Worm (Caenorhabditis elegans): Measurements from ENCODE around the gene F31E8.5.
A peak's percentile ranks its signal among the peaks of the same experiment; 100 is the strongest.

The F31E8.5 gene

ce11 chrII:6842651-6843118, 35.6 kb upstream of the F31E8.5 start:
- TF ChIP-seq med-1 (GFP tag; optimal IDR thresholded peaks at IDR 0.05; ENCODE audit: insufficient read depth) (no peak), tab-1 (GFP tag; IDR thresholded peaks at IDR 0.05) (no peak), T22C8.4 (GFP tag; IDR thresholded peaks at IDR 0.05) (no peak)

ce11 chrII:6842009-6842408, 34.9 kb upstream of the F31E8.5 start:
- no peak for TF ChIP-seq med-1 (GFP tag; optimal IDR thresholded peaks at IDR 0.05; ENCODE audit: insufficient read depth)

ce11 chrII:6841102-6841501, 34.0 kb upstream of the F31E8.5 start:
- TF ChIP-seq cog-1 (tag; optimal IDR thresholded peaks at IDR 0.05) (peak; percentile 15), T22C8.4 (GFP tag; IDR thresholded peaks at IDR 0.05) (no peak)

ce11 chrII:6840663-6841062, 33.6 kb upstream of the F31E8.5 start:
- TF ChIP-seq tab-1 (GFP tag; IDR thresholded peaks at IDR 0.05) (no peak), ref-1 (GFP tag; conservative IDR thresholded peaks at IDR 0.05) (no peak), ztf-29 (GFP tag; IDR thresholded peaks at IDR 0.05) (no peak), klf-2 (GFP tag; conservative IDR thresholded peaks at IDR 0.05) (no peak), cog-1 (tag; optimal IDR thresholded peaks at IDR 0.05) (no peak), med-1 (GFP tag; optimal IDR thresholded peaks at IDR 0.05; ENCODE audit: insufficient read depth) (no peak)

- TF ChIP-seq ztf-23 (GFP tag; IDR thresholded peaks at IDR 0.05) (no peak), med-1 (GFP tag; optimal IDR thresholded peaks at IDR 0.05; ENCODE audit: insufficient read depth) (no peak), ref-1 (GFP tag; conservative IDR thresholded peaks at IDR 0.05) (no peak), ztf-29 (GFP tag; IDR thresholded peaks at IDR 0.05) (no peak), tab-1 (GFP tag; IDR thresholded peaks at IDR 0.05) (no peak), cog-1 (tag; optimal IDR thresholded peaks at IDR 0.05) (no peak)
These were observed 31.9 kb upstream of the F31E8.5 start for ce11 chrII:6838977-6839376.

ce11 chrII:6838270-6838878, 31.3 kb upstream of the F31E8.5 start:
- TF ChIP-seq T22C8.4 (GFP tag; IDR thresholded peaks at IDR 0.05) (no peak), cog-1 (tag; optimal IDR thresholded peaks at IDR 0.05) (peak; percentile 13)

- TF ChIP-seq flt-1 (GFP tag; IDR thresholded peaks at IDR 0.05) (no peak), med-1 (GFP tag; optimal IDR thresholded peaks at IDR 0.05; ENCODE audit: insufficient read depth) (no peak), klf-2 (GFP tag; conservative IDR thresholded peaks at IDR 0.05) (no peak), tab-1 (GFP tag; IDR thresholded peaks at IDR 0.05) (no peak), ztf-23 (GFP tag; IDR thresholded peaks at IDR 0.05) (no peak), ztf-29 (GFP tag; IDR thresholded peaks at IDR 0.05) (no peak), T22C8.4 (GFP tag; IDR thresholded peaks at IDR 0.05) (no peak), ref-1 (GFP tag; conservative IDR thresholded peaks at IDR 0.05) (no peak), cog-1 (tag; optimal IDR thresholded peaks at IDR 0.05) (no peak)
These were observed 29.9 kb upstream of the F31E8.5 start for ce11 chrII:6836762-6837566.

- TF ChIP-seq ztf-29 (GFP tag; IDR thresholded peaks at IDR 0.05) (no peak), ztf-23 (GFP tag; IDR thresholded peaks at IDR 0.05) (0 out of 2 replicates have a peak, but pooled peaks have one; percentile 66), cog-1 (tag; optimal IDR thresholded peaks at IDR 0.05) (peak; percentile 50)
These were observed 29.0 kb upstream of the F31E8.5 start for ce11 chrII:6835972-6836595.

ce11 chrII:6835500-6835899, 28.4 kb upstream of the F31E8.5 start:
- TF ChIP-seq klf-2 (GFP tag; conservative IDR thresholded peaks at IDR 0.05) (no peak), tab-1 (GFP tag; IDR thresholded peaks at IDR 0.05) (no peak), flt-1 (GFP tag; IDR thresholded peaks at IDR 0.05) (peak; percentile 35; the same call in 1 of the 2 replicates), ztf-23 (GFP tag; IDR thresholded peaks at IDR 0.05) (no peak), T22C8.4 (GFP tag; IDR thresholded peaks at IDR 0.05) (no peak), cog-1 (tag; optimal IDR thresholded peaks at IDR 0.05) (no peak), ztf-29 (GFP tag; IDR thresholded peaks at IDR 0.05) (no peak), ref-1 (GFP tag; conservative IDR thresholded peaks at IDR 0.05) (no peak), med-1 (GFP tag; optimal IDR thresholded peaks at IDR 0.05; ENCODE audit: insufficient read depth) (peak; percentile 22)

- TF ChIP-seq ztf-23 (GFP tag; IDR thresholded peaks at IDR 0.05): 0 out of 2 replicates have a peak, but pooled peaks have one; percentile 29
- no peak for TF ChIP-seq tab-1 (GFP tag; IDR thresholded peaks at IDR 0.05)
- TF ChIP-seq flt-1 (GFP tag; IDR thresholded peaks at IDR 0.05): peak; percentile 66; the same call in 1 of the 2 replicates
- no peak for TF ChIP-seq klf-2 (GFP tag; conservative IDR thresholded peaks at IDR 0.05)
- TF ChIP-seq cog-1 (tag; optimal IDR thresholded peaks at IDR 0.05): no peak
- TF ChIP-seq ref-1 (GFP tag; conservative IDR thresholded peaks at IDR 0.05): no peak
- TF ChIP-seq med-1 (GFP tag; optimal IDR thresholded peaks at IDR 0.05; ENCODE audit: insufficient read depth): no peak
These were observed 27.6 kb upstream of the F31E8.5 start, which contains the start of gene egl-27 for ce11 chrII:6834582-6835058. Gene egl-27, plus strand, starts transcription at chrII:6835008.
